Fruit fly (Drosophila melanogaster) whole organism, embryonic: Measurements from ENCODE around the gene CG7945.
A peak's percentile ranks its signal among the peaks of the same experiment; 100 is the strongest.

ENCODE experiments used
- Antp ChIP-seq: fragments of 200-800 bp; sonication (Bioruptor generic); optimal IDR thresholded peaks from 3 replicates; lab custom pipeline; 2016; ENCODE audit warnings: missing biosample characterization, missing genetic modification characterization
- Atf6 ChIP-seq: fragments of 200-800 bp; sonication (Bioruptor generic); IDR thresholded peaks from 2 replicates; pipeline ENCODE4 v1.3.6; 2022; ENCODE audit warnings: missing biosample characterization, missing genetic modification characterization
- CG10147 ChIP-seq: fragments of 200-800 bp; sonication (Bioruptor generic); optimal IDR thresholded peaks from 2 replicates; lab custom pipeline; 2019; ENCODE audit warnings: missing biosample characterization, mild to moderate bottlenecking, missing genetic modification characterization, moderate library complexity
- CG10267 ChIP-seq: fragments of 200-800 bp; sonication (Bioruptor generic); optimal IDR thresholded peaks from 2 replicates; lab custom pipeline; 2018; ENCODE audit warnings: missing biosample characterization, mild to moderate bottlenecking, missing genetic modification characterization, moderate library complexity
- CG10274 ChIP-seq: fragments of 200-800 bp; sonication (Bioruptor generic); optimal IDR thresholded peaks from 3 replicates; lab custom pipeline; 2017; ENCODE audit warnings: missing biosample characterization, mild to moderate bottlenecking, missing genetic modification characterization
- CG12071 ChIP-seq: fragments of 200-800 bp; sonication (Bioruptor generic); optimal IDR thresholded peaks from 3 replicates; lab custom pipeline; 2018; ENCODE audit warnings: missing biosample characterization, mild to moderate bottlenecking, missing genetic modification characterization
- CG13287 ChIP-seq: fragments of 200-800 bp; sonication (Bioruptor generic); IDR thresholded peaks from 2 replicates; pipeline ENCODE4 v1.3.6; 2022; ENCODE audit warnings: missing biosample characterization, missing genetic modification characterization; ENCODE audit not compliant: partially characterized antibody
- CG14441 ChIP-seq: fragments of 200-800 bp; sonication (Bioruptor generic); IDR thresholded peaks from 2 replicates; pipeline ENCODE4 v1.3.6; 2022; ENCODE audit warnings: missing biosample characterization, missing genetic modification characterization
- CG15011 ChIP-seq: fragments of 200-800 bp; sonication (Bioruptor generic); optimal IDR thresholded peaks from 3 replicates; lab custom pipeline; 2018; ENCODE audit warnings: missing biosample characterization, mild to moderate bottlenecking, missing genetic modification characterization
- CG16813 ChIP-seq: fragments of 200-800 bp; sonication (Bioruptor generic); IDR thresholded peaks from 3 replicates; pipeline ENCODE4 v1.3.6; 2022; ENCODE audit warnings: missing biosample characterization, missing genetic modification characterization; ENCODE audit not compliant: partially characterized antibody
- CG3847 ChIP-seq: fragments of 200-800 bp; sonication (Bioruptor generic); IDR thresholded peaks from 2 replicates; pipeline ENCODE4 v1.3.6; 2022; ENCODE audit warnings: missing biosample characterization, missing genetic modification characterization
- CG4820 ChIP-seq: fragments of 200-800 bp; sonication (Bioruptor generic); optimal IDR thresholded peaks from 3 replicates; lab custom pipeline; 2016; ENCODE audit warnings: missing biosample characterization, missing genetic modification characterization
- CG7786 ChIP-seq: fragments of 200-800 bp; sonication (Bioruptor generic); optimal IDR thresholded peaks from 2 replicates; lab custom pipeline; 2016; ENCODE audit warnings: missing biosample characterization, missing genetic modification characterization
- CG7928 ChIP-seq: fragments of 200-800 bp; sonication (Bioruptor generic); optimal IDR thresholded peaks from 2 replicates; lab custom pipeline; 2017; ENCODE audit warnings: missing biosample characterization, mild to moderate bottlenecking, missing genetic modification characterization
- CG8388 ChIP-seq: fragments of 200-800 bp; sonication (Bioruptor generic); optimal IDR thresholded peaks from 2 replicates; lab custom pipeline; 2019; ENCODE audit warnings: missing biosample characterization, mild to moderate bottlenecking, missing genetic modification characterization, moderate library complexity
- CG9876 ChIP-seq: fragments of 200-800 bp; sonication (Bioruptor generic); optimal IDR thresholded peaks from 2 replicates; lab custom pipeline; 2016; ENCODE audit warnings: missing biosample characterization, missing genetic modification characterization
- Dip3 ChIP-seq: fragments of 200-800 bp; sonication (Bioruptor generic); optimal IDR thresholded peaks from 3 replicates; lab custom pipeline; 2016; ENCODE audit warnings: missing biosample characterization, missing genetic modification characterization
- Drgx ChIP-seq: fragments of 200-800 bp; sonication (Bioruptor generic); IDR thresholded peaks from 2 replicates; pipeline ENCODE4 v1.3.6; 2022; ENCODE audit warnings: missing biosample characterization, missing genetic modification characterization
- ERR ChIP-seq: fragments of 200-800 bp; sonication (Bioruptor generic); optimal IDR thresholded peaks from 2 replicates; lab custom pipeline; 2016; ENCODE audit warnings: missing biosample characterization, missing genetic modification characterization
- Elba2 ChIP-seq: fragments of 200-800 bp; sonication (Bioruptor generic); optimal IDR thresholded peaks from 3 replicates; lab custom pipeline; 2016; ENCODE audit warnings: missing biosample characterization, missing genetic modification characterization
- H15 ChIP-seq: fragments of 200-800 bp; sonication (Bioruptor generic); IDR thresholded peaks from 3 replicates; pipeline ENCODE4 v1.3.6; 2022; ENCODE audit warnings: missing biosample characterization, missing genetic modification characterization
- HLH4C ChIP-seq: fragments of 200-800 bp; sonication (Bioruptor generic); IDR thresholded peaks from 3 replicates; pipeline ENCODE4 v1.3.6; 2022; ENCODE audit warnings: missing biosample characterization, missing genetic modification characterization; ENCODE audit not compliant: partially characterized antibody
- HmgZ ChIP-seq: fragments of 200-800 bp; sonication (Bioruptor generic); optimal IDR thresholded peaks from 2 replicates; lab custom pipeline; 2018; ENCODE audit warnings: missing biosample characterization, mild to moderate bottlenecking, missing genetic modification characterization
- Mes4 ChIP-seq: fragments of 200-800 bp; sonication (Bioruptor generic); optimal IDR thresholded peaks from 2 replicates; lab custom pipeline; 2016; ENCODE audit warnings: missing biosample characterization, missing genetic modification characterization
- Mrtf ChIP-seq: fragments of 200-800 bp; sonication (Bioruptor generic); IDR thresholded peaks from 3 replicates; pipeline ENCODE4 v1.3.6; 2022; ENCODE audit warnings: missing biosample characterization, missing genetic modification characterization
- NC2β ChIP-seq: fragments of 200-800 bp; sonication (Bioruptor generic); optimal IDR thresholded peaks from 2 replicates; lab custom pipeline; 2016; ENCODE audit warnings: missing biosample characterization, missing genetic modification characterization
- Pdp1 ChIP-seq, 2 experiments: fragments of 200-800 bp; sonication (Bioruptor generic); optimal IDR thresholded peaks; 3 replicates each; lab custom pipeline; 2016; ENCODE audit warnings: missing biosample characterization in 2 of 2, missing genetic modification characterization in 2 of 2, mild to moderate bottlenecking in 1 of 2, moderate library complexity in 1 of 2
- Sry-β ChIP-seq: fragments of 200-800 bp; sonication (Bioruptor generic); optimal IDR thresholded peaks from 2 replicates; lab custom pipeline; 2018; ENCODE audit warnings: missing biosample characterization, mild to moderate bottlenecking, missing genetic modification characterization, moderate library complexity
- Sry-δ ChIP-seq: fragments of 200-800 bp; sonication (Bioruptor generic); optimal IDR thresholded peaks from 2 replicates; lab custom pipeline; 2016; ENCODE audit warnings: missing biosample characterization, missing genetic modification characterization
- Taf1 ChIP-seq: fragments of 200-800 bp; sonication (Bioruptor generic); IDR thresholded peaks from 2 replicates; pipeline ENCODE4 v1.3.6; 2022; ENCODE audit warnings: missing biosample characterization, missing genetic modification characterization
- Trl ChIP-seq, 3 experiments: fragments of >200 bp in 2 of 3; fragments of 200-800 bp in 1 of 3; sonication (Bioruptor generic) in 1 of 3; optimal IDR thresholded peaks; 2 replicates in 1 of 3; 3 replicates in 2 of 3; lab custom pipeline; 2016 to 2017; ENCODE audit warnings: missing biosample characterization in 1 of 3, missing genetic modification characterization in 1 of 3
- cg ChIP-seq: fragments of 200-800 bp; sonication (Bioruptor generic); optimal IDR thresholded peaks from 3 replicates; lab custom pipeline; 2019; ENCODE audit warnings: missing biosample characterization, mild to moderate bottlenecking, missing genetic modification characterization, moderate library complexity
- crol ChIP-seq: fragments of 200-800 bp; sonication (Bioruptor generic); IDR thresholded peaks from 2 replicates; pipeline ENCODE4 v1.3.6; 2022; ENCODE audit warnings: missing biosample characterization, missing genetic modification characterization
- exex ChIP-seq: fragments of 200-800 bp; sonication (Bioruptor generic); optimal IDR thresholded peaks from 4 replicates; lab custom pipeline; 2018; ENCODE audit warnings: missing biosample characterization, mild to moderate bottlenecking, missing genetic modification characterization, moderate library complexity
- gfzf ChIP-seq: fragments of 200-800 bp; sonication (Bioruptor generic); optimal IDR thresholded peaks from 2 replicates; lab custom pipeline; 2016; ENCODE audit warnings: missing biosample characterization, mild to moderate bottlenecking, missing genetic modification characterization, moderate library complexity
- gro ChIP-seq: fragments of 200-800 bp; sonication (Bioruptor generic); optimal IDR thresholded peaks from 2 replicates; lab custom pipeline; 2016; ENCODE audit warnings: missing biosample characterization, missing genetic modification characterization
- knrl ChIP-seq: fragments of 200-800 bp; sonication (Bioruptor generic); IDR thresholded peaks from 3 replicates; pipeline ENCODE4 v1.3.6; 2022; ENCODE audit warnings: missing biosample characterization, missing genetic modification characterization; ENCODE audit not compliant: partially characterized antibody
- lov ChIP-seq, 2 experiments: fragments of 200-800 bp in 1 of 2; fragments of >200 bp in 1 of 2; sonication (Bioruptor generic) in 1 of 2; IDR thresholded peaks in 1 of 2; optimal IDR thresholded peaks in 1 of 2; 2 replicates in 1 of 2; 3 replicates in 1 of 2; pipeline versions ENCODE4 v1.3.6 to Lab custom; 2017 to 2022; ENCODE audit warnings: missing biosample characterization in 1 of 2, missing genetic modification characterization in 1 of 2
- mld ChIP-seq: fragments of 200-800 bp; sonication (Bioruptor generic); IDR thresholded peaks from 3 replicates; pipeline ENCODE4 v1.3.6; 2022; ENCODE audit warnings: missing biosample characterization, missing genetic modification characterization; ENCODE audit not compliant: partially characterized antibody
- oc ChIP-seq: fragments of 200-800 bp; sonication (Bioruptor generic); optimal IDR thresholded peaks from 2 replicates; lab custom pipeline; 2018; ENCODE audit warnings: missing biosample characterization, mild to moderate bottlenecking, missing genetic modification characterization, moderate library complexity
- pnt ChIP-seq: fragments of 200-800 bp; sonication (Bioruptor generic); optimal IDR thresholded peaks from 3 replicates; lab custom pipeline; 2016; ENCODE audit warnings: missing biosample characterization, missing genetic modification characterization
- prd ChIP-seq, 3 experiments: fragments of >200 bp in 2 of 3; fragments of 200-800 bp in 1 of 3; sonication (Bioruptor generic) in 1 of 3; optimal IDR thresholded peaks in 2 of 3; IDR thresholded peaks in 1 of 3; 2 replicates in 2 of 3; 3 replicates in 1 of 3; pipeline versions ENCODE4 v1.3.6 to Lab custom; 2017 to 2022; ENCODE audit warnings: missing biosample characterization in 1 of 3, missing genetic modification characterization in 1 of 3
- row ChIP-seq: fragments of 200-800 bp; sonication (Bioruptor generic); IDR thresholded peaks from 3 replicates; pipeline ENCODE4 v1.3.6; 2022; ENCODE audit warnings: missing biosample characterization, missing genetic modification characterization
- scrt ChIP-seq: fragments of 200-800 bp; sonication (Bioruptor generic); optimal IDR thresholded peaks from 2 replicates; lab custom pipeline; 2018; ENCODE audit warnings: missing biosample characterization, mild to moderate bottlenecking, missing genetic modification characterization, moderate library complexity
- shn ChIP-seq: fragments of 200-800 bp; sonication (Bioruptor generic); optimal IDR thresholded peaks from 3 replicates; lab custom pipeline; 2016; ENCODE audit warnings: missing biosample characterization, missing genetic modification characterization
- slbo ChIP-seq: fragments of 200-800 bp; sonication (Bioruptor generic); IDR thresholded peaks from 2 replicates; pipeline ENCODE4 v1.3.6; 2022; ENCODE audit warnings: missing biosample characterization, missing genetic modification characterization
- tgo ChIP-seq: fragments of 200-800 bp; sonication (Bioruptor generic); IDR thresholded peaks from 3 replicates; pipeline ENCODE4 v1.3.6; 2022; ENCODE audit warnings: missing biosample characterization, missing genetic modification characterization
- yki ChIP-seq: fragments of >200 bp; optimal IDR thresholded peaks from 3 replicates; lab custom pipeline; 2018

The CG7945 gene

DNA sequence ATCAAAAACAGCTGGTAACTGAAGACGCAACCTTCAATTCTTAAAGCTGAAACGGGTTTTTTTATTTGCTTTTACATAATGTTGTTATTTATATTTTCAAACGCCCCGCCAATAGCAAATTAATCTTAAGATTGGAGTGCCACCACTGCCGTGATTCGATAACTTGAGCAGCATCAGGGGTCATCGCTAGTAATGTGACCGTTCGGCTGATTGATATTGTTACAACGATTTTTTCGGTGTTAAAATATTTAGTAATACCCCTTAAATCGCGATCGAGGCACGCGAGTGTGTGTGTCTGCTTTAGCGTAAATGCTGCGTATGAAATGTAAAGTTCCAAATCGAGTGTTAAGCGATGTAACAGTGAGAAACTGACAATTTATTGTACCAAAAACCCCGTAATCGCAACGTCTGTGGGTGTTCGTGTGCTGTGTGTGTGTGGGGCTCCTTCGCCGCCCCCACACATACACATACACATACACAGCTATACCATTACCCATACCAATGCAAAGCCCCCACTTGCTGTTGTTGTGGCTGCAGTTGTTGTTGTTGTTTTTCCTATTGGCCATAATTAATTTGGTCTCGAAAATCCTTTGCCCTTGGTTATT, 42.0 kb upstream of the CG7945 start, which contains the start of gene dop (continued):
- peak; percentile 54 for TF ChIP-seq CG10267
- TF ChIP-seq Mrtf (GFP tag; lab: Robert Waterston, UW) = no peak
- peak; percentile 60 for TF ChIP-seq HLH4C
- TF ChIP-seq Mes4 (GFP tag; lab: Kevin White, UChicago) = no peak
- peak; percentile 72 for TF ChIP-seq gfzf
- peak; percentile 73 for TF ChIP-seq CG13287 (GFP tag; lab: Robert Waterston, UW)
- TF ChIP-seq tgo (GFP tag; lab: Robert Waterston, UW) = no peak
- TF ChIP-seq CG4820 (GFP tag; lab: Kevin White, UChicago) = peak; percentile 20
- TF ChIP-seq scrt (GFP tag; lab: Kevin White, UChicago) = no peak
- TF ChIP-seq CG10274 (GFP tag; lab: Kevin White, UChicago) = no peak
- no peak for TF ChIP-seq yki (lab: Kevin White, UChicago)
- peak; percentile 34; the same call in 1 of the 2 replicates for TF ChIP-seq slbo (GFP tag; lab: Robert Waterston, UW)
- peak in 1 of 2 experiments; percentile 90 for TF ChIP-seq Pdp1 (GFP tag; optimal IDR thresholded peaks at IDR 0.05; lab: Kevin White, UChicago)
- TF ChIP-seq pnt (GFP tag; lab: Kevin White, UChicago) = peak; percentile 29
- TF ChIP-seq crol = no peak
- no peak for TF ChIP-seq lov (optimal IDR thresholded peaks at IDR 0.05; lab: Kevin White, UChicago)
- TF ChIP-seq lov (GFP tag; IDR thresholded peaks at IDR 0.05; lab: Robert Waterston, UW) = no peak
- TF ChIP-seq exex (tag; lab: Kevin White, UChicago) = no peak
- TF ChIP-seq cg = peak; percentile 97
- TF ChIP-seq CG7928 = no peak
- no peak for TF ChIP-seq Taf1 (GFP tag; lab: Robert Waterston, UW)
- TF ChIP-seq row (GFP tag; lab: Robert Waterston, UW) = peak; percentile 58; the same call in 2 of the 3 replicates
- TF ChIP-seq CG9876 = no peak
- peak; percentile 95 for TF ChIP-seq Sry-δ (GFP tag; lab: Kevin White, UChicago)
- peak; percentile 89 for TF ChIP-seq Elba2 (GFP tag; lab: Kevin White, UChicago)
- TF ChIP-seq NC2β = peak; percentile 13
- TF ChIP-seq CG15011 (GFP tag; lab: Kevin White, UChicago) = no peak
- TF ChIP-seq H15 (GFP tag; lab: Robert Waterston, UW) = no peak
- TF ChIP-seq CG14441 = no peak
- no peak for TF ChIP-seq Trl (optimal IDR thresholded peaks at IDR 0.05; lab: Kevin White, UChicago)
- peak; percentile 15 for TF ChIP-seq Trl (GFP tag; optimal IDR thresholded peaks at IDR 0.05; lab: Kevin White, UChicago)
- TF ChIP-seq ERR = peak; percentile 39
- no peak for TF ChIP-seq CG8388 (GFP tag; lab: Kevin White, UChicago)
- TF ChIP-seq mld (GFP tag; lab: Robert Waterston, UW) = 0 out of 3 replicates have a peak, but pooled peaks have one; percentile 35
- TF ChIP-seq CG7786 (GFP tag; lab: Kevin White, UChicago) = no peak
- TF ChIP-seq Atf6 (GFP tag; lab: Robert Waterston, UW) = peak; percentile 11; the same call in 1 of the 2 replicates
- TF ChIP-seq shn (GFP tag; lab: Kevin White, UChicago) = peak; percentile 42
- TF ChIP-seq Antp (GFP tag; lab: Kevin White, UChicago) = peak; percentile 29
- 0 out of 2 replicates have a peak, but pooled peaks have one; percentile 30 for TF ChIP-seq CG3847 (GFP tag; lab: Robert Waterston, UW)
- no peak for TF ChIP-seq CG12071
- peak; percentile 15 for TF ChIP-seq HmgZ (tag; lab: Kevin White, UChicago)
- peak; percentile 66 for TF ChIP-seq CG16813 (GFP tag; lab: Robert Waterston, UW)
- TF ChIP-seq Sry-β = peak; percentile 27
- peak; percentile 73 for TF ChIP-seq knrl (GFP tag; lab: Robert Waterston, UW)
- TF ChIP-seq gro = peak; percentile 61
- no peak for TF ChIP-seq Dip3 (GFP tag; lab: Kevin White, UChicago)
- no peak for TF ChIP-seq oc (tag; lab: Kevin White, UChicago)
- no peak for TF ChIP-seq CG10147
- TF ChIP-seq Drgx (GFP tag; lab: Robert Waterston, UW) = no peak
- TF ChIP-seq prd (optimal IDR thresholded peaks at IDR 0.05; lab: Kevin White, UChicago) = no peak
- TF ChIP-seq prd (GFP tag; IDR thresholded peaks at IDR 0.05; lab: Robert Waterston, UW) = peak; percentile 33; the same call in 2 of the 3 replicates
